Worm (Caenorhabditis elegans): ENCODE measurements around the gene affl-2.

affl-2 gene

ce11 chrIII:423875-424274 is 10.8 kb upstream of the affl-2 start:
- TF ChIP-seq unc-130 (tag; optimal IDR thresholded peaks at IDR 0.05) (no peak), ces-1 (GFP tag; optimal IDR thresholded peaks at IDR 0.05) (no peak), blmp-1 (tag; optimal IDR thresholded peaks at IDR 0.05) (peak; percentile 78), C16A3.4 (tag; optimal IDR thresholded peaks at IDR 0.05) (peak; percentile 9), lsy-2 (tag; optimal IDR thresholded peaks at IDR 0.05) (peak in 1 of 2 experiments; percentile 50), lin-35 (GFP tag; optimal IDR thresholded peaks at IDR 0.05) (peak in 1 of 2 experiments; percentile 32), pax-3 (tag; optimal IDR thresholded peaks at IDR 0.05) (no peak), ztf-4 (tag; optimal IDR thresholded peaks at IDR 0.05) (no peak), swsn-7 (tag; optimal IDR thresholded peaks at IDR 0.05) (no peak), unc-30 (tag; optimal IDR thresholded peaks at IDR 0.05) (no peak), ama-1 (optimal IDR thresholded peaks at IDR 0.05) (no peak), dpl-1 (GFP tag; optimal IDR thresholded peaks at IDR 0.05) (peak in 2 of 3 experiments; percentile 32 to 59), vab-15 (tag; optimal IDR thresholded peaks at IDR 0.05) (no peak), Y116A8C.19 (tag; optimal IDR thresholded peaks at IDR 0.05; ENCODE audit: borderline replicate concordance) (no peak), C04F5.9 (tag; optimal IDR thresholded peaks at IDR 0.05) (no peak), efl-1 (optimal IDR thresholded peaks at IDR 0.05) (peak; percentile 12 to 31), efl-1 (GFP tag; optimal IDR thresholded peaks at IDR 0.05 in 1 of 2) (peak; percentile 38 to 85)

ce11 chrIII:429038-429437 is 5.7 kb upstream of the affl-2 start, which contains the start of gene cec-8:
cec-8 (plus strand) TSS chrIII:429338.
- no peak for TF ChIP-seq unc-86 (tag; optimal IDR thresholded peaks at IDR 0.05)
- TF ChIP-seq egl-13 (tag; optimal IDR thresholded peaks at IDR 0.05): no peak
- no peak for TF ChIP-seq mdl-1 (tag; optimal IDR thresholded peaks at IDR 0.05)
- TF ChIP-seq pax-3 (tag; optimal IDR thresholded peaks at IDR 0.05): no peak
- TF ChIP-seq fkh-4 (tag; optimal IDR thresholded peaks at IDR 0.05; ENCODE audit: borderline replicate concordance): no peak
- TF ChIP-seq sox-4 (tag; optimal IDR thresholded peaks at IDR 0.05): no peak
- TF ChIP-seq C34B4.2 (tag; optimal IDR thresholded peaks at IDR 0.05): no peak
- no peak for TF ChIP-seq efl-1 (optimal IDR thresholded peaks at IDR 0.05)
- TF ChIP-seq efl-1 (GFP tag; optimal IDR thresholded peaks at IDR 0.05 in 1 of 2): peak in 1 of 2 experiments; percentile 87

ce11 chrIII:432988-433387 is 1.7 kb upstream of the affl-2 start:
- no peak for TF ChIP-seq hpl-2 (GFP tag; optimal IDR thresholded peaks at IDR 0.05)
- TF ChIP-seq aly-2 (tag; optimal IDR thresholded peaks at IDR 0.05): no peak
- TF ChIP-seq mab-9 (GFP tag; IDR thresholded peaks at IDR 0.05): no peak
- no peak for TF ChIP-seq unc-86 (tag; optimal IDR thresholded peaks at IDR 0.05)
- TF ChIP-seq ceh-82 (tag; optimal IDR thresholded peaks at IDR 0.05): peak; percentile 38 to 43 (median 40)
- no peak for TF ChIP-seq ztf-4 (tag; optimal IDR thresholded peaks at IDR 0.05)
- TF ChIP-seq nhr-47 (tag; optimal IDR thresholded peaks at IDR 0.05): peak; percentile 54
- no peak for TF ChIP-seq zip-4 (GFP tag; optimal IDR thresholded peaks at IDR 0.05)
- no peak for TF ChIP-seq nhr-76 (tag; optimal IDR thresholded peaks at IDR 0.05)
- TF ChIP-seq nhr-12 (tag; optimal IDR thresholded peaks at IDR 0.05): no peak
- no peak for TF ChIP-seq nhr-237 (tag; optimal IDR thresholded peaks at IDR 0.05)
- peak; percentile 15 for TF ChIP-seq F16B12.6 (tag; optimal IDR thresholded peaks at IDR 0.05)
- no peak for TF ChIP-seq efl-3 (GFP tag; optimal IDR thresholded peaks at IDR 0.05)
- peak in 1 of 2 experiments; percentile 16 for TF ChIP-seq mdl-1 (tag; optimal IDR thresholded peaks at IDR 0.05)
- no peak for TF ChIP-seq ztf-11 (tag; optimal IDR thresholded peaks at IDR 0.05)
- TF ChIP-seq elt-2 (tag; optimal IDR thresholded peaks at IDR 0.05): no peak
- peak; percentile 17 for TF ChIP-seq mep-1 (tag; optimal IDR thresholded peaks at IDR 0.05)
- no peak for TF ChIP-seq hlh-4 (tag; optimal IDR thresholded peaks at IDR 0.05)
- no peak for TF ChIP-seq pag-3 (tag; optimal IDR thresholded peaks at IDR 0.05; ENCODE audit: borderline replicate concordance, insufficient read depth)
- no peak for TF ChIP-seq lin-39 (tag; optimal IDR thresholded peaks at IDR 0.05)
- no peak for TF ChIP-seq tlp-1 (tag; optimal IDR thresholded peaks at IDR 0.05)
- no peak for TF ChIP-seq C34B4.2 (tag; optimal IDR thresholded peaks at IDR 0.05)
- TF ChIP-seq pqm-1 (tag; optimal IDR thresholded peaks at IDR 0.05): no peak
- TF ChIP-seq rnt-1 (tag; optimal IDR thresholded peaks at IDR 0.05): peak; percentile 70
- TF ChIP-seq mef-2 (tag; optimal IDR thresholded peaks at IDR 0.05): no peak
- TF ChIP-seq nhr-28 (tag; optimal IDR thresholded peaks at IDR 0.05): no peak
- no peak for TF ChIP-seq egl-13 (tag; optimal IDR thresholded peaks at IDR 0.05)
- TF ChIP-seq pax-3 (tag; optimal IDR thresholded peaks at IDR 0.05): no peak
- TF ChIP-seq ama-1 (optimal IDR thresholded peaks at IDR 0.05): no peak
- peak; percentile 45 for TF ChIP-seq ceh-8 (GFP tag; optimal IDR thresholded peaks at IDR 0.05)
- no peak for TF ChIP-seq Y116A8C.19 (tag; optimal IDR thresholded peaks at IDR 0.05; ENCODE audit: borderline replicate concordance)
- no peak for TF ChIP-seq ceh-88 (GFP tag; IDR thresholded peaks at IDR 0.05)
- peak; percentile 71 for TF ChIP-seq blmp-1 (tag; optimal IDR thresholded peaks at IDR 0.05)
- no peak for TF ChIP-seq ceh-90 (tag; optimal IDR thresholded peaks at IDR 0.05)
- no peak for TF ChIP-seq aha-1 (tag; optimal IDR thresholded peaks at IDR 0.05)
- TF ChIP-seq unc-130 (tag; optimal IDR thresholded peaks at IDR 0.05): no peak
